Worm (Caenorhabditis elegans) whole organism, L3 larva: ENCODE data around the gene let-99.

Experiments
- R02D3.7 ChIP-seq: fragments of 150-350 bp; optimal IDR thresholded peaks from 2 replicates; lab custom pipeline; 2014; ENCODE audit warnings: missing biosample characterization, missing genetic modification characterization
- ama-1 ChIP-seq: fragments of 150-350 bp; optimal IDR thresholded peaks from 2 replicates; lab custom pipeline; 2018
- ceh-16 ChIP-seq: sonication (generic microtip); optimal IDR thresholded peaks from 2 replicates; lab custom pipeline; 2017; ENCODE audit warnings: missing biosample characterization, missing genetic modification characterization
- ceh-28 ChIP-seq: fragments of 150-350 bp; optimal IDR thresholded peaks from 2 replicates; lab custom pipeline; 2014; ENCODE audit warnings: missing biosample characterization, missing genetic modification reagents, missing genetic modification characterization
- ceh-9 ChIP-seq: sonication (generic microtip); optimal IDR thresholded peaks from 2 replicates; lab custom pipeline; 2018; ENCODE audit warnings: missing biosample characterization, missing genetic modification characterization
- daf-12 ChIP-seq: fragments of 150-350 bp; optimal IDR thresholded peaks from 2 replicates; lab custom pipeline; 2014; ENCODE audit warnings: missing biosample characterization, missing genetic modification reagents, missing genetic modification characterization
- egl-5 ChIP-seq: fragments of 150-350 bp; optimal IDR thresholded peaks from 2 replicates; lab custom pipeline; 2017; ENCODE audit warnings: missing biosample characterization, missing genetic modification reagents, missing genetic modification characterization, inconsistent platforms
- elt-2 ChIP-seq: sonication (generic microtip); optimal IDR thresholded peaks from 2 replicates; lab custom pipeline; 2016; ENCODE audit warnings: missing genetic modification reagents, mild to moderate bottlenecking, missing genetic modification characterization, missing compliant biosample characterization
- elt-3 ChIP-seq, 3 experiments: fragments of 150-350 bp in 1 of 3; sonication (generic microtip) in 2 of 3; optimal IDR thresholded peaks; 2 replicates in 2 of 3; 4 replicates in 1 of 3; lab custom pipeline; 2014 to 2017; ENCODE audit warnings: missing biosample characterization in 3 of 3, missing genetic modification characterization in 3 of 3
- fkh-2 ChIP-seq: fragments of 150-350 bp; optimal IDR thresholded peaks from 2 replicates; lab custom pipeline; 2014; ENCODE audit warnings: missing biosample characterization, missing genetic modification reagents, missing genetic modification characterization
- fos-1 ChIP-seq: fragments of 150-350 bp; optimal IDR thresholded peaks from 2 replicates; lab custom pipeline; 2014; ENCODE audit warnings: missing biosample characterization, missing genetic modification characterization
- hmg-11 ChIP-seq: sonication (generic microtip); optimal IDR thresholded peaks from 2 replicates; lab custom pipeline; 2016; ENCODE audit warnings: missing genetic modification characterization, missing compliant biosample characterization
- jun-1 ChIP-seq: fragments of 150-350 bp; optimal IDR thresholded peaks from 2 replicates; lab custom pipeline; 2014; ENCODE audit warnings: missing biosample characterization, missing genetic modification reagents, missing genetic modification characterization
- lin-15B ChIP-seq: fragments of 150-350 bp; optimal IDR thresholded peaks from 2 replicates; lab custom pipeline; 2014; ENCODE audit warnings: missing biosample characterization, missing genetic modification characterization
- lin-39 ChIP-seq: fragments of 150-350 bp; optimal IDR thresholded peaks from 2 replicates; lab custom pipeline; 2018; ENCODE audit warnings: missing biosample characterization, missing genetic modification reagents, missing genetic modification characterization
- mdl-1 ChIP-seq: fragments of 150-350 bp; optimal IDR thresholded peaks from 2 replicates; lab custom pipeline; 2014; ENCODE audit warnings: missing biosample characterization, missing genetic modification characterization
- mml-1 ChIP-seq: fragments of 150-350 bp; sonication (generic microtip); optimal IDR thresholded peaks from 3 replicates; lab custom pipeline; 2014; ENCODE audit warnings: missing biosample characterization, missing genetic modification characterization
- nfya-1 ChIP-seq: sonication (generic microtip); optimal IDR thresholded peaks from 2 replicates; lab custom pipeline; 2017; ENCODE audit warnings: missing genetic modification characterization, mild to moderate bottlenecking, missing compliant biosample characterization, antibody characterized with exemption, moderate library complexity; ENCODE audit not compliant: insufficient read depth
- nhr-11 ChIP-seq: fragments of 150-350 bp; optimal IDR thresholded peaks from 2 replicates; lab custom pipeline; 2014; ENCODE audit warnings: missing biosample characterization, missing genetic modification characterization
- nhr-12 ChIP-seq: fragments of 150-350 bp; optimal IDR thresholded peaks from 2 replicates; lab custom pipeline; 2014; ENCODE audit warnings: missing biosample characterization, missing genetic modification characterization
- nhr-23 ChIP-seq: fragments of 150-350 bp; optimal IDR thresholded peaks from 2 replicates; lab custom pipeline; 2014; ENCODE audit warnings: missing biosample characterization, missing genetic modification reagents, missing genetic modification characterization
- nhr-25 ChIP-seq: sonication (generic microtip); optimal IDR thresholded peaks from 2 replicates; lab custom pipeline; 2017; ENCODE audit warnings: missing biosample characterization, missing genetic modification characterization
- nhr-28 ChIP-seq: fragments of 150-350 bp; optimal IDR thresholded peaks from 2 replicates; lab custom pipeline; 2014; ENCODE audit warnings: missing biosample characterization, missing genetic modification characterization
- nhr-43 ChIP-seq: sonication (generic microtip); optimal IDR thresholded peaks from 2 replicates; lab custom pipeline; 2016; ENCODE audit warnings: mild to moderate bottlenecking, missing genetic modification characterization, missing compliant biosample characterization; ENCODE audit not compliant: poor library complexity, severe bottlenecking
- nhr-67 ChIP-seq: fragments of 150-350 bp; optimal IDR thresholded peaks from 2 replicates; lab custom pipeline; 2014; ENCODE audit warnings: missing biosample characterization, missing genetic modification characterization
- nhr-76 ChIP-seq: fragments of 150-350 bp; sonication (generic microtip); optimal IDR thresholded peaks from 5 replicates; lab custom pipeline; 2014; ENCODE audit warnings: missing biosample characterization, missing genetic modification characterization
- pha-4 ChIP-seq: fragments of 150-350 bp; optimal IDR thresholded peaks from 2 replicates; lab custom pipeline; 2014; ENCODE audit warnings: missing biosample characterization, missing genetic modification reagents, missing genetic modification characterization
- pqm-1 ChIP-seq: fragments of 150-350 bp; optimal IDR thresholded peaks from 2 replicates; lab custom pipeline; 2017; ENCODE audit warnings: missing biosample characterization, missing genetic modification characterization, inconsistent platforms
- sea-2 ChIP-seq: fragments of 150-350 bp; sonication (generic microtip); optimal IDR thresholded peaks from 4 replicates; lab custom pipeline; 2014; ENCODE audit warnings: missing biosample characterization, missing genetic modification reagents, missing genetic modification characterization
- skn-1 ChIP-seq: fragments of 150-350 bp; optimal IDR thresholded peaks from 2 replicates; lab custom pipeline; 2014; ENCODE audit warnings: missing biosample characterization, missing genetic modification characterization
- snpc-4 ChIP-seq: fragments of 150-350 bp; optimal IDR thresholded peaks from 2 replicates; lab custom pipeline; 2014; ENCODE audit warnings: missing biosample characterization, missing genetic modification characterization
- unc-39 ChIP-seq: sonication (generic microtip); optimal IDR thresholded peaks from 4 replicates; lab custom pipeline; 2017; ENCODE audit warnings: missing biosample characterization, missing genetic modification characterization
- unc-62 ChIP-seq: fragments of 150-350 bp; sonication (generic microtip); optimal IDR thresholded peaks from 4 replicates; lab custom pipeline; 2014; ENCODE audit warnings: missing biosample characterization, missing genetic modification reagents, missing genetic modification characterization
- zag-1 ChIP-seq: fragments of 150-350 bp; optimal IDR thresholded peaks from 2 replicates; lab custom pipeline; 2014; ENCODE audit warnings: missing biosample characterization, missing genetic modification characterization
- ztf-11 ChIP-seq: fragments of 150-350 bp; optimal IDR thresholded peaks from 2 replicates; lab custom pipeline; 2014; ENCODE audit warnings: missing biosample characterization, missing genetic modification characterization
- ztf-4 ChIP-seq: fragments of 150-350 bp; optimal IDR thresholded peaks from 2 replicates; lab custom pipeline; 2014; ENCODE audit warnings: missing biosample characterization, missing genetic modification characterization

The let-99 gene

DNA sequence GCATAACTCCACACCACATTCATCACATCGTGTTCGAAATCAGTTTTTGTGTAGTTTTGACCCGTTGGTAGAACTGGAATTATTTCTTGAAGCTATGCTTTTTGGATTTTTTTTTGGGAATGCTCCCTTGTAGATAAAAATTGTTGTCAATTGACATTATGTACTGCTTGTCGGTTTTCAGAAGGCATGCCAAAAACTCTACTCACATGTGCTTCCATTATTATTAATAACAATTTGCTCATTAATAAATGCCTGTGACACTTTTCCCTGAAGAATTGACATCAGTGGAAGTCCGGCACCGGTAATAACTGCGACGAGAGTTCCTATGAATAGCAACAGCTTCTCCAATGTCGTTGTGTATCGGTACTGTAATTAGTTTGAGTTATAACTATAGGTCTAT is 29.3 kb downstream of the let-99 start:
- TF ChIP-seq zag-1 (tag; lab: Kevin White, UChicago) = no peak
- no peak for TF ChIP-seq ztf-4 (tag; lab: Kevin White, UChicago)
- no peak for TF ChIP-seq egl-5 (tag; lab: Kevin White, UChicago)
- no peak for TF ChIP-seq lin-15B (tag; lab: Kevin White, UChicago)
- TF ChIP-seq elt-2 (tag; lab: Kevin White, UChicago) = no peak
- TF ChIP-seq unc-62 (GFP tag; lab: Kevin White, UChicago) = no peak
- TF ChIP-seq nhr-23 (tag; lab: Kevin White, UChicago) = no peak
- no peak for TF ChIP-seq nhr-11 (tag; lab: Kevin White, UChicago)
- TF ChIP-seq ztf-11 (tag; lab: Kevin White, UChicago) = no peak
- TF ChIP-seq nfya-1 (tag; lab: Kevin White, UChicago) = no peak

DNA sequence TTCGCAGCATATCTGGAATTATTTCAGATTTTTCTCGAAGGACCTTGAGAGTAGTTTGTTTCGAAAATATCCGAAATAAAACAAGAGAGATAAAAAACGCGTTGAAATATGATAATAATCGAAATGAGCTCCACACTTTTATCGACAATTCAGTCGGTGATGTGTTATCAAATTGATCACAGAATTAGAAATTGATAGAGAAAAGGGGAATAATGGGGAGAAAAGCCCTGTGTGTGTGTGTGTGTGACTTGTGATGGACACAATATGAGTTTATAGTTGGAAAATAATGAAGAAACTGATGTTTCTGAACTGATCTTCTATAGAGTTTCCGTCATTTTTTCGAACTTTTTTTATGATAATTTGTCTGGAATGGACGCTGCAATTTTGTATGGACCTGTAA is 31.5 kb downstream of the let-99 start, which contains the start of gene pgp-1:
pgp-1 (minus strand) TSS at position 12 of the 400 bp plus-strand sequence.
- TF ChIP-seq ceh-16 (tag; lab: Kevin White, UChicago) = no peak
- TF ChIP-seq fkh-2 (tag; lab: Kevin White, UChicago) = no peak
- no peak for TF ChIP-seq mdl-1 (tag; lab: Kevin White, UChicago)
- TF ChIP-seq nhr-67 (tag; lab: Kevin White, UChicago) = no peak
- TF ChIP-seq ama-1 = no peak
- peak; percentile 94 for TF ChIP-seq elt-2 (tag; lab: Kevin White, UChicago)
- TF ChIP-seq ztf-11 (tag; lab: Kevin White, UChicago) = no peak
- peak; percentile 91 for TF ChIP-seq pqm-1 (tag; lab: Kevin White, UChicago)
- TF ChIP-seq ztf-4 (tag; lab: Kevin White, UChicago) = no peak
- TF ChIP-seq zag-1 (tag; lab: Kevin White, UChicago) = no peak
- no peak for TF ChIP-seq daf-12 (tag; lab: Kevin White, UChicago)
- TF ChIP-seq pha-4 (tag; lab: Kevin White, UChicago) = peak; percentile 27
- no peak for TF ChIP-seq skn-1 (tag; lab: Kevin White, UChicago)
- TF ChIP-seq jun-1 (tag; lab: Kevin White, UChicago) = peak; percentile 9
- no peak for TF ChIP-seq fos-1 (tag; lab: Kevin White, UChicago)

DNA sequence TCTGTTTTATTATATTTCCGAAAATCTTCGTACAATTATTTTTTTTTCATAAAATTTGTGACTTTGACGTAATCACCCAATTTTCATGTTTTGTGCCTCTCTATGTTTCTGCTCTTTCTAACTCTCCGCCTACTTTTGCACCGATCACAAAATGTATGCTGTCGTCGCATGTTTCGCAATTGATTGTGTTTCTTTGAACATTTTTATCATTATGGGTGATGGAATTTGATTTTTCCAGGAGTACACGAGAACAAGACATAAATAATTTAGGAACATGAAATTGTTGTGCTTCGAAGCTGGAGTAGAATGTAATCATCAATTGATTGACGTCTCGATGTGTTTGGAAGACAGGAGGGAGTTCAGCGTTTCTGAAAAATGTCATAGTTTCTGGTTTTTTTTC is 33.3 kb downstream of the let-99 start:
- TF ChIP-seq nhr-28 (tag; lab: Kevin White, UChicago) (no peak), hmg-11 (tag; lab: Kevin White, UChicago) (no peak), pqm-1 (tag; lab: Kevin White, UChicago) (peak; percentile 94), elt-2 (tag; lab: Kevin White, UChicago) (peak; percentile 94), jun-1 (tag; lab: Kevin White, UChicago) (peak; percentile 18)

DNA sequence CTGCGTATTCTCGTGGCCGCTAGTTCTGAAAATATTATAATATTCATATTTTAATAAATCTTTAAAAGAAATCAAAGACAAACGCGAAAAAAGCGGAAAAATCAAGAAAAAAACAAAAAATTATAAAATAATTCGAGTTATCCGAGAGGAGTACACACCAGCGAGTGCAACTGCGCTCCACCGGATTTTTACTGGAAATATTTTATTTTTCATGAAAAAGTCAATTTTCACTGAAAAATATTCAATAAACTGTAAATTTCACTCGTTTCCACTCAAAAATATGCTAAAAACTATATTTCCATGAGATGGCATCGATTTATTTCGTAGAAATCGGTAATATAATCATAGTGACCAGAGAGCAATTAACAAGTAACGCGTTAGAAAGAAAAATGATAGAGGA is 37.8 kb downstream of the let-99 start, which contains the start of gene Y55D9A.2:
Y55D9A.2 (minus strand) TSS at position 31 of the 400 bp plus-strand sequence.
- TF ChIP-seq pha-4 (tag; lab: Kevin White, UChicago) (peak; percentile 57), snpc-4 (tag; lab: Kevin White, UChicago) (peak; percentile 15), R02D3.7 (tag; lab: Kevin White, UChicago) (no peak), nhr-12 (tag; lab: Kevin White, UChicago) (no peak), mml-1 (tag; lab: Kevin White, UChicago) (no peak), sea-2 (GFP tag; lab: Kevin White, UChicago) (no peak), nhr-25 (tag; lab: Kevin White, UChicago) (peak; percentile 11), ceh-9 (tag; lab: Kevin White, UChicago) (no peak), lin-39 (tag; lab: Kevin White, UChicago) (no peak), ztf-4 (tag; lab: Kevin White, UChicago) (no peak), lin-15B (tag; lab: Kevin White, UChicago) (peak; percentile 79), nhr-28 (tag; lab: Kevin White, UChicago) (no peak), elt-2 (tag; lab: Kevin White, UChicago) (peak; percentile 14), unc-39 (tag; lab: Kevin White, UChicago) (no peak), nfya-1 (tag; lab: Kevin White, UChicago) (peak; percentile 38), fkh-2 (tag; lab: Kevin White, UChicago) (no peak)

DNA sequence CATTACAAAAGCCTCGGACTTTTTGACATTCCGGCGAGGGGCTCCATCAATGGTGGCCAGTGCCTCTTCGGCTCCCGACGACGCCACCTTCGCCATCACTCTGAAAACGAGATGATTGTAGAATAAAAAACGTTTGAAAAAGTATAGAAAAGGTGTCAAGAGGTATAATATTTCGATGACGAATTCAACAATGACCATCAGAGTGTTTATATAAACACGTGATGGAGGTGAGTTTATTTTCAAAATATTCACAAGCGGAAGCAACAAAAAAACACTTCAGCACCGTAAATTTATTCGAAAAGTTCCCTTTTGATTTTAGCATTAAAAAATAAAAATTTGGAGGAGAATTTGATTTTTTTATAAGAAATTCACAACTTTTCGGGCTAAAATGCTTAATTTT is 47.0 kb downstream of the let-99 start, which contains the start of gene efa-6:
efa-6 (minus strand) TSS at position 101 of the 400 bp plus-strand sequence.
- no peak for TF ChIP-seq nhr-43
- TF ChIP-seq elt-3 (tag; optimal IDR thresholded peaks at IDR 0.05; lab: Kevin White, UChicago) = no peak
- TF ChIP-seq nhr-67 (tag; lab: Kevin White, UChicago) = no peak
- TF ChIP-seq unc-62 (GFP tag; lab: Kevin White, UChicago) = no peak
- TF ChIP-seq ztf-4 (tag; lab: Kevin White, UChicago) = no peak
- no peak for TF ChIP-seq daf-12 (tag; lab: Kevin White, UChicago)
- no peak for TF ChIP-seq nhr-76 (tag; lab: Kevin White, UChicago)
- TF ChIP-seq pqm-1 (tag; lab: Kevin White, UChicago) = no peak
- no peak for TF ChIP-seq ceh-28 (tag; lab: Kevin White, UChicago)
- TF ChIP-seq ama-1 = no peak
